Fruit fly (Drosophila melanogaster) whole organism, embryonic: ENCODE results near the gene ATPsynO.

Source experiments
- Ada2b ChIP-seq: fragments of 200-800 bp; sonication (Bioruptor generic); IDR thresholded peaks from 2 replicates; pipeline ENCODE4 v1.3.6; 2022; ENCODE audit warnings: missing biosample characterization, missing genetic modification characterization
- Asciz ChIP-seq: fragments of 200-800 bp; sonication (Bioruptor generic); optimal IDR thresholded peaks from 2 replicates; lab custom pipeline; 2017; ENCODE audit warnings: missing biosample characterization, mild to moderate bottlenecking, missing genetic modification characterization, missing genetic modification reagents
- Atf6 ChIP-seq: fragments of 200-800 bp; sonication (Bioruptor generic); IDR thresholded peaks from 2 replicates; pipeline ENCODE4 v1.3.6; 2022; ENCODE audit warnings: missing biosample characterization, missing genetic modification characterization
- CG11560 ChIP-seq: fragments of 200-800 bp; sonication (Bioruptor generic); IDR thresholded peaks from 3 replicates; pipeline ENCODE4 v1.3.6; 2022; ENCODE audit warnings: missing biosample characterization, missing genetic modification characterization
- CG11695 ChIP-seq: fragments of 200-800 bp; sonication (Bioruptor generic); IDR thresholded peaks from 3 replicates; pipeline ENCODE4 v1.3.6; 2022; ENCODE audit warnings: missing biosample characterization, missing genetic modification characterization
- CG12236 ChIP-seq: fragments of 200-800 bp; sonication (Bioruptor generic); optimal IDR thresholded peaks from 2 replicates; lab custom pipeline; 2016; ENCODE audit warnings: missing biosample characterization, missing genetic modification characterization
- CG12391 ChIP-seq: fragments of 200-800 bp; sonication (Bioruptor generic); optimal IDR thresholded peaks from 3 replicates; lab custom pipeline; 2018; ENCODE audit warnings: missing biosample characterization, mild to moderate bottlenecking, missing genetic modification characterization, moderate library complexity
- CG12659 ChIP-seq: fragments of 200-800 bp; sonication (Bioruptor generic); optimal IDR thresholded peaks from 3 replicates; lab custom pipeline; 2017; ENCODE audit warnings: mild to moderate bottlenecking, missing biosample characterization, missing genetic modification reagents, missing genetic modification characterization
- CG13775 ChIP-seq: fragments of 200-800 bp; sonication (Bioruptor generic); optimal IDR thresholded peaks from 3 replicates; lab custom pipeline; 2017; ENCODE audit warnings: missing biosample characterization, mild to moderate bottlenecking, missing genetic modification characterization
- CG14014 ChIP-seq: fragments of 200-800 bp; sonication (Bioruptor generic); IDR thresholded peaks from 2 replicates; pipeline ENCODE4 v1.3.6; 2022; ENCODE audit warnings: missing biosample characterization, missing genetic modification characterization
- CG14667 ChIP-seq: fragments of 200-800 bp; sonication (Bioruptor generic); IDR thresholded peaks from 2 replicates; pipeline ENCODE4 v1.3.6; 2022; ENCODE audit warnings: missing biosample characterization, missing genetic modification characterization
- CG15073 ChIP-seq: fragments of 200-800 bp; sonication (Bioruptor generic); optimal IDR thresholded peaks from 2 replicates; lab custom pipeline; 2016; ENCODE audit warnings: missing biosample characterization, missing genetic modification characterization
- CG1603 ChIP-seq: fragments of 200-800 bp; sonication (Bioruptor generic); optimal IDR thresholded peaks from 2 replicates; lab custom pipeline; 2019; ENCODE audit warnings: missing biosample characterization, mild to moderate bottlenecking, missing genetic modification characterization, moderate library complexity
- CG16863 ChIP-seq: fragments of 200-800 bp; sonication (Bioruptor generic); optimal IDR thresholded peaks from 3 replicates; lab custom pipeline; 2016; ENCODE audit warnings: missing biosample characterization, missing genetic modification characterization
- CG17568 ChIP-seq: fragments of 200-800 bp; sonication (Bioruptor generic); optimal IDR thresholded peaks from 2 replicates; lab custom pipeline; 2018; ENCODE audit warnings: missing biosample characterization, mild to moderate bottlenecking, missing genetic modification characterization, moderate library complexity
- CG17802 ChIP-seq: fragments of 200-800 bp; sonication (Bioruptor generic); optimal IDR thresholded peaks from 2 replicates; lab custom pipeline; 2018; ENCODE audit warnings: missing biosample characterization, mild to moderate bottlenecking, missing genetic modification characterization, moderate library complexity
- CG2116 ChIP-seq: fragments of 200-800 bp; sonication (Bioruptor generic); optimal IDR thresholded peaks from 3 replicates; lab custom pipeline; 2018; ENCODE audit warnings: missing biosample characterization, mild to moderate bottlenecking, missing genetic modification characterization
- CG34422 ChIP-seq: fragments of 200-800 bp; sonication (Bioruptor generic); IDR thresholded peaks from 3 replicates; pipeline ENCODE4 v1.3.6; 2022; ENCODE audit warnings: missing biosample characterization, missing genetic modification characterization
- CG4820 ChIP-seq: fragments of 200-800 bp; sonication (Bioruptor generic); optimal IDR thresholded peaks from 3 replicates; lab custom pipeline; 2016; ENCODE audit warnings: missing biosample characterization, missing genetic modification characterization
- CG5245 ChIP-seq: fragments of 200-800 bp; sonication (Bioruptor generic); optimal IDR thresholded peaks from 3 replicates; lab custom pipeline; 2016; ENCODE audit warnings: missing biosample characterization, missing genetic modification characterization
- CG7271 ChIP-seq: fragments of 200-800 bp; sonication (Bioruptor generic); optimal IDR thresholded peaks from 2 replicates; lab custom pipeline; 2018; ENCODE audit warnings: missing biosample characterization, mild to moderate bottlenecking, missing genetic modification characterization, moderate library complexity
- CG7839 ChIP-seq: fragments of 200-800 bp; sonication (Bioruptor generic); optimal IDR thresholded peaks from 3 replicates; lab custom pipeline; 2018; ENCODE audit warnings: missing biosample characterization, mild to moderate bottlenecking, missing genetic modification characterization, moderate library complexity
- CG8089 ChIP-seq: fragments of 200-800 bp; sonication (Bioruptor generic); optimal IDR thresholded peaks from 3 replicates; lab custom pipeline; 2016; ENCODE audit warnings: missing biosample characterization, missing genetic modification characterization
- CG8478 ChIP-seq: fragments of >200 bp; optimal IDR thresholded peaks from 2 replicates; lab custom pipeline; 2018
- CG9215 ChIP-seq: fragments of 200-800 bp; sonication (Bioruptor generic); IDR thresholded peaks from 2 replicates; pipeline ENCODE4 v1.3.6; 2022; ENCODE audit warnings: missing biosample characterization, missing genetic modification characterization
- Dll ChIP-seq: fragments of 200-800 bp; sonication (Bioruptor generic); IDR thresholded peaks from 4 replicates; pipeline ENCODE4 v1.3.6; 2022; ENCODE audit warnings: missing biosample characterization, missing genetic modification characterization; ENCODE audit not compliant: partially characterized antibody
- Hr39 ChIP-seq: fragments of >200 bp; optimal IDR thresholded peaks from 2 replicates; lab custom pipeline; 2017
- Max ChIP-seq: fragments of 200-800 bp; sonication (Bioruptor generic); optimal IDR thresholded peaks from 2 replicates; lab custom pipeline; 2016; ENCODE audit warnings: missing biosample characterization, mild to moderate bottlenecking, missing genetic modification characterization
- Myb ChIP-seq: fragments of 200-800 bp; sonication (Bioruptor generic); optimal IDR thresholded peaks from 2 replicates; lab custom pipeline; 2016; ENCODE audit warnings: missing biosample characterization, missing genetic modification characterization
- NC2β ChIP-seq: fragments of 200-800 bp; sonication (Bioruptor generic); optimal IDR thresholded peaks from 2 replicates; lab custom pipeline; 2016; ENCODE audit warnings: missing biosample characterization, missing genetic modification characterization
- Sry-β ChIP-seq: fragments of 200-800 bp; sonication (Bioruptor generic); optimal IDR thresholded peaks from 2 replicates; lab custom pipeline; 2018; ENCODE audit warnings: missing biosample characterization, mild to moderate bottlenecking, missing genetic modification characterization, moderate library complexity
- TFAM ChIP-seq: fragments of 200-800 bp; sonication (Bioruptor generic); optimal IDR thresholded peaks from 2 replicates; lab custom pipeline; 2017; ENCODE audit warnings: missing biosample characterization, missing genetic modification characterization, inconsistent platforms
- Usf ChIP-seq: fragments of 200-800 bp; sonication (Bioruptor generic); optimal IDR thresholded peaks from 2 replicates; lab custom pipeline; 2017; ENCODE audit warnings: missing genotype, missing biosample characterization, missing genetic modification characterization
- abd-A ChIP-seq: fragments of 200-800 bp; sonication (Bioruptor generic); optimal IDR thresholded peaks from 3 replicates; lab custom pipeline; 2019; ENCODE audit warnings: missing biosample characterization, mild to moderate bottlenecking, missing genetic modification characterization, moderate library complexity
- az2 ChIP-seq: fragments of 200-800 bp; sonication (Bioruptor generic); optimal IDR thresholded peaks from 3 replicates; lab custom pipeline; 2016; ENCODE audit warnings: missing biosample characterization, missing genetic modification characterization
- crp ChIP-seq, 2 experiments: fragments of 200-800 bp; sonication (Bioruptor generic); optimal IDR thresholded peaks; 2 replicates in 1 of 2; 3 replicates in 1 of 2; lab custom pipeline; 2017; ENCODE audit warnings: missing biosample characterization in 2 of 2, missing genetic modification characterization in 2 of 2, mild to moderate bottlenecking in 1 of 2, moderate library complexity in 1 of 2
- cwo ChIP-seq: fragments of 200-800 bp; sonication (Bioruptor generic); optimal IDR thresholded peaks from 3 replicates; lab custom pipeline; 2017; ENCODE audit warnings: missing biosample characterization, missing genetic modification characterization, mild to moderate bottlenecking, moderate library complexity, missing genetic modification reagents
- da ChIP-seq: fragments of 200-800 bp; sonication (Bioruptor generic); optimal IDR thresholded peaks from 2 replicates; lab custom pipeline; 2016; ENCODE audit warnings: missing biosample characterization, missing genetic modification characterization
- en ChIP-seq: fragments of 200-800 bp; sonication (Bioruptor generic); optimal IDR thresholded peaks from 2 replicates; lab custom pipeline; 2016; ENCODE audit warnings: missing biosample characterization, missing genetic modification characterization
- eyg ChIP-seq: fragments of 200-800 bp; sonication (Bioruptor generic); optimal IDR thresholded peaks from 3 replicates; lab custom pipeline; 2016; ENCODE audit warnings: missing biosample characterization, missing genetic modification characterization
- gt ChIP-seq: fragments of 200-800 bp; sonication (Bioruptor generic); IDR thresholded peaks from 2 replicates; pipeline ENCODE4 v1.3.6; 2022; ENCODE audit warnings: missing biosample characterization, missing genetic modification characterization
- kah ChIP-seq: fragments of 200-800 bp; sonication (Bioruptor generic); optimal IDR thresholded peaks from 2 replicates; lab custom pipeline; 2018; ENCODE audit warnings: missing biosample characterization, mild to moderate bottlenecking, missing genetic modification characterization
- mam ChIP-seq: fragments of 200-800 bp; sonication (Bioruptor generic); optimal IDR thresholded peaks from 3 replicates; lab custom pipeline; 2016; ENCODE audit warnings: missing biosample characterization, missing genetic modification characterization
- org-1 ChIP-seq: fragments of 200-800 bp; sonication (Bioruptor generic); optimal IDR thresholded peaks from 2 replicates; lab custom pipeline; 2017; ENCODE audit warnings: missing biosample characterization, missing genetic modification characterization
- pita ChIP-seq: fragments of 200-800 bp; sonication (Bioruptor generic); optimal IDR thresholded peaks from 2 replicates; lab custom pipeline; 2017; ENCODE audit warnings: missing biosample characterization, mild to moderate bottlenecking, missing genetic modification characterization
- rib ChIP-seq: fragments of 200-800 bp; sonication (Bioruptor generic); IDR thresholded peaks from 2 replicates; pipeline ENCODE4 v1.3.6; 2022; ENCODE audit warnings: missing biosample characterization, missing genetic modification characterization
- so ChIP-seq: fragments of 200-800 bp; sonication (Bioruptor generic); IDR thresholded peaks from 3 replicates; pipeline ENCODE4 v1.3.6; 2022; ENCODE audit warnings: missing biosample characterization, missing genetic modification characterization
- sob ChIP-seq: fragments of 200-800 bp; sonication (Bioruptor generic); IDR thresholded peaks from 2 replicates; pipeline ENCODE4 v1.3.6; 2022; ENCODE audit warnings: missing biosample characterization, missing genetic modification characterization
- vnd ChIP-seq: fragments of 200-800 bp; sonication (Bioruptor generic); IDR thresholded peaks from 3 replicates; pipeline ENCODE4 v1.3.6; 2022; ENCODE audit warnings: missing biosample characterization, missing genetic modification characterization; ENCODE audit not compliant: partially characterized antibody
- zf30C ChIP-seq: fragments of 200-800 bp; sonication (Bioruptor generic); optimal IDR thresholded peaks from 3 replicates; lab custom pipeline; 2018; ENCODE audit warnings: missing biosample characterization, mild to moderate bottlenecking, missing genetic modification characterization

Gene ATPsynO

DNA sequence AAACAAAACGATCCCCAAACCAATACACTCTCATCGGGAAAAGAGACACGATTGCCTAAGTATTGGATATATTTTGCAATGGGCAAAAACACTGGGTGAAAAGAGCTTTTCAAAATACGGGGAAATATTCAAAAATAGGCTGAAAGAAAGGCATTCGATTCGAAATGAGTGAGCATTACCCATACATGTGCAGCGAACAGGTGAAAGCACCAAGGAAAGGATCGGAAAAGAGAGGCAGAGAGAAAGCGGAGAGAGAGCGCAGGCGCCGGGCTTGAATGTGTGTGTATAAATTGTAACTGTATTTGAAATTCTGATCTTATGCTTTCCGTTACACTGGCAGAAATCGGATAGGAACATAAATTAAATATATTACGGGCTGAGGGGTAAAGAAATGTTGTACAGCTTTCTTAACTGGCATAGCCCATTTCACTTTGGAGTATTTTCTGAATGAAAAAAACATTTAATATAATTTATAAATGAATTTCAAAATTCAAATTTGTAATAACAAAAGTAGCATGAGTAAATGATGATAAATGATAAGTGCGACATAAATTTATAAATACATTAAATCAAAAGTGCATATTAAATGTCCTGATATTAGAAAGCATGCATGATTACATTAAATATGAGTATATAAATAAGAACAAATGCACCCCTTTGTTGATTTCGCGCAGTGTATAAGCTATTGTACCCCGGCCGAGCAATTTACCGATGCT lies 15.4 kb downstream of the ATPsynO start (continued):
- TF ChIP-seq Ada2b (GFP tag; lab: Robert Waterston, UW), result peak; percentile 19; the same call in 1 of the 2 replicates
- no peak for TF ChIP-seq CG11560 (tag; lab: Robert Waterston, UW)
- TF ChIP-seq sob (GFP tag; lab: Robert Waterston, UW), result 0 out of 2 replicates have a peak, but pooled peaks have one; percentile 34
- peak; percentile 31 for TF ChIP-seq CG15073 (GFP tag; lab: Kevin White, UChicago)
- TF ChIP-seq CG11695 (GFP tag; lab: Robert Waterston, UW), result 0 out of 3 replicates have a peak, but pooled peaks have one; percentile 28
- peak; percentile 61 for TF ChIP-seq zf30C (GFP tag; lab: Kevin White, UChicago)
- no peak for TF ChIP-seq Hr39 (lab: Kevin White, UChicago)
- TF ChIP-seq Usf (GFP tag; lab: Kevin White, UChicago), result peak; percentile 59
- peak; percentile 80 for TF ChIP-seq CG13775 (GFP tag; lab: Kevin White, UChicago)
- TF ChIP-seq CG16863 (GFP tag; lab: Kevin White, UChicago), result no peak
- TF ChIP-seq CG12659 (GFP tag; lab: Kevin White, UChicago), result peak; percentile 71
- TF ChIP-seq Atf6, result no peak
- peak; percentile 27 for TF ChIP-seq cwo
- TF ChIP-seq CG12236, result no peak
- TF ChIP-seq CG17802 (tag; lab: Kevin White, UChicago), result peak; percentile 7
- peak; percentile 60 for TF ChIP-seq Max (GFP tag; lab: Kevin White, UChicago)
- TF ChIP-seq CG2116 (GFP tag; lab: Kevin White, UChicago), result peak; percentile 36
- no peak; the same call in 1 of the 2 replicates for TF ChIP-seq CG14014 (GFP tag; lab: Robert Waterston, UW)
- TF ChIP-seq CG1603 (tag; lab: Kevin White, UChicago), result peak; percentile 12
- no peak for TF ChIP-seq Myb
- TF ChIP-seq crp (GFP tag; optimal IDR thresholded peaks at IDR 0.05; lab: Kevin White, UChicago), result peak in 1 of 2 experiments; percentile 2
- TF ChIP-seq CG9215, result no peak; the same call in 1 of the 2 replicates
- TF ChIP-seq org-1, result peak; percentile 61
- TF ChIP-seq CG34422 (GFP tag; lab: Robert Waterston, UW), result 0 out of 3 replicates have a peak, but pooled peaks have one; percentile 23
- no peak for TF ChIP-seq NC2β (GFP tag; lab: Kevin White, UChicago)
- TF ChIP-seq kah (GFP tag; lab: Kevin White, UChicago), result no peak
- no peak for TF ChIP-seq gt (GFP tag; lab: Robert Waterston, UW)
- TF ChIP-seq CG5245 (GFP tag; lab: Kevin White, UChicago), result peak; percentile 24
- no peak for TF ChIP-seq eyg
- no peak for TF ChIP-seq pita (GFP tag; lab: Kevin White, UChicago)
- TF ChIP-seq CG7839 (tag; lab: Kevin White, UChicago), result peak; percentile 82
- TF ChIP-seq CG4820 (GFP tag; lab: Kevin White, UChicago), result peak; percentile 75
- TF ChIP-seq CG8478 (lab: Kevin White, UChicago), result no peak
- TF ChIP-seq CG12391 (tag; lab: Kevin White, UChicago), result peak; percentile 80
- TF ChIP-seq so (GFP tag; lab: Robert Waterston, UW), result no peak; the same call in 2 of the 3 replicates
- TF ChIP-seq Dll (GFP tag; lab: Robert Waterston, UW), result no peak
- TF ChIP-seq Sry-β (GFP tag; lab: Kevin White, UChicago), result no peak
- TF ChIP-seq da (GFP tag; lab: Kevin White, UChicago), result no peak
- TF ChIP-seq az2 (GFP tag; lab: Kevin White, UChicago), result peak; percentile 79
- no peak for TF ChIP-seq TFAM (GFP tag; lab: Kevin White, UChicago)
- no peak for TF ChIP-seq CG8089
- TF ChIP-seq CG14667 (GFP tag; lab: Robert Waterston, UW), result peak; percentile 35; the same call in 1 of the 2 replicates
- TF ChIP-seq CG7271 (tag; lab: Kevin White, UChicago), result peak; percentile 16
- no peak for TF ChIP-seq CG17568 (GFP tag; lab: Kevin White, UChicago)
- TF ChIP-seq Asciz (GFP tag; lab: Kevin White, UChicago), result peak; percentile 59
- TF ChIP-seq vnd, result no peak
- TF ChIP-seq mam, result peak; percentile 2
- TF ChIP-seq rib, result no peak
- no peak for TF ChIP-seq abd-A (tag; lab: Kevin White, UChicago)
- no peak for TF ChIP-seq en (GFP tag; lab: Kevin White, UChicago)
